5 fruit fly cellular contexts compared by ENCODE assay signal in the genomic region with DNA sequence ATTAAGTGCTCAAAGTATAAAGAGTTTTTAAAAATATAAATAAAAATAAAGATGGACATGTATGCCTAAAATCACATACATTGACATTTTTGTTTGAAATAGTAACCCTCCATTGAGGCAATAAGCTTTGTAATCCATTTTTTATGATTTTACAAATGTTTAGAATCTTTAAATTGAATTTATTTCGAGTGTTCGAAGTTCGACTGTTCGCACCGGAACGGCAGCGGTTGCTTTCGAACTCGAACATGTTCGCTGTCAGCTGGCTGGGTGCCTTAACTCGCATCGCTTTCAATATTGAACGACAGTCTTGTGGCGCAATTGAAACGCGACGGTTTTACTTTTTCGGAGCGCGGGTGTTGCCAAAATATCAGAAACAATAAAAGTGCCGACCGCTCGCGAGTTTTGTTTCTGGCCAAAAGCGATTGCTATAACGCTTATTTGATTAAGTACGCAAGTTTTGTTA.
TF ChIP-seq lines count a peak whose summit lies in the region.

A gene (plus strand): TSS at position 299 of the 463 bp plus-strand sequence.

TF ChIP-seq in whole organism, adult, 20 proteins besides CTCF, POLR2A, EP300 and RAD21 (continued from another document):
- TF ChIP-seq tj (GFP tag; optimal IDR thresholded peaks at IDR 0.05; lab: Kevin White, UChicago): peak; percentile 75
- peak; percentile 37 for TF ChIP-seq CG5204 (GFP tag; optimal IDR thresholded peaks at IDR 0.05; lab: Kevin White, UChicago)
- peak; percentile 40 for TF ChIP-seq pad (GFP tag; optimal IDR thresholded peaks at IDR 0.05; lab: Kevin White, UChicago)

TF ChIP-seq in whole organism, embryonic, 481 proteins besides CTCF, POLR2A, EP300 and RAD21 (continued from another document and continues in another):
- TF ChIP-seq ind (GFP tag; optimal IDR thresholded peaks at IDR 0.05; lab: Kevin White, UChicago): peak; percentile 50
- TF ChIP-seq D (optimal IDR thresholded peaks at IDR 0.05; lab: Kevin White, UChicago): no peak
- peak; percentile 5 for TF ChIP-seq D (GFP tag; optimal IDR thresholded peaks at IDR 0.05; lab: Kevin White, UChicago)
- TF ChIP-seq zf30C (GFP tag; optimal IDR thresholded peaks at IDR 0.05; lab: Kevin White, UChicago): no peak
- no peak for TF ChIP-seq lov (optimal IDR thresholded peaks at IDR 0.05; lab: Kevin White, UChicago)
- 0 out of 3 replicates have a peak, but pooled peaks have one; percentile 47 for TF ChIP-seq lov (GFP tag; IDR thresholded peaks at IDR 0.05; lab: Robert Waterston, UW)
- TF ChIP-seq CG12236 (GFP tag; optimal IDR thresholded peaks at IDR 0.05; lab: Kevin White, UChicago): peak; percentile 8
- no peak for TF ChIP-seq wdn (GFP tag; IDR thresholded peaks at IDR 0.05; lab: Robert Waterston, UW)
- peak; percentile 72 for TF ChIP-seq exex (tag; optimal IDR thresholded peaks at IDR 0.05; lab: Kevin White, UChicago)
- TF ChIP-seq CG10543 (GFP tag; optimal IDR thresholded peaks at IDR 0.05; lab: Kevin White, UChicago): peak; percentile 86
- peak; percentile 95 for TF ChIP-seq Med (GFP tag; lab: Kevin White, UChicago)
- peak; percentile 74 for TF ChIP-seq lbe (GFP tag; optimal IDR thresholded peaks at IDR 0.05; lab: Kevin White, UChicago)
- peak; percentile 33 for TF ChIP-seq MESR4 (GFP tag; optimal IDR thresholded peaks at IDR 0.05; lab: Kevin White, UChicago)
- no peak for TF ChIP-seq z (GFP tag; IDR thresholded peaks at IDR 0.05; lab: Robert Waterston, UW)
- peak; percentile 76 for TF ChIP-seq sug (tag; optimal IDR thresholded peaks at IDR 0.05; lab: Kevin White, UChicago)
- no peak for TF ChIP-seq CG7928 (GFP tag; optimal IDR thresholded peaks at IDR 0.05; lab: Kevin White, UChicago)
- peak; percentile 19 for TF ChIP-seq eyg (GFP tag; optimal IDR thresholded peaks at IDR 0.05; lab: Kevin White, UChicago)
- peak; percentile 18 for TF ChIP-seq CG7839 (tag; optimal IDR thresholded peaks at IDR 0.05; lab: Kevin White, UChicago)
- peak; percentile 56 for TF ChIP-seq CG8924 (tag; optimal IDR thresholded peaks at IDR 0.05; lab: Kevin White, UChicago)
- TF ChIP-seq CG10431 (GFP tag; optimal IDR thresholded peaks at IDR 0.05; lab: Kevin White, UChicago): peak; percentile 55
- no peak for TF ChIP-seq Stat92E (GFP tag; optimal IDR thresholded peaks at IDR 0.05; lab: Kevin White, UChicago)
- TF ChIP-seq seq (GFP tag; IDR thresholded peaks at IDR 0.05; lab: Robert Waterston, UW): peak; percentile 32; the same call in 1 of the 2 replicates
- peak; percentile 77 for TF ChIP-seq Meics (GFP tag; optimal IDR thresholded peaks at IDR 0.05; lab: Kevin White, UChicago)
- TF ChIP-seq CG10959 (GFP tag; IDR thresholded peaks at IDR 0.05; lab: Robert Waterston, UW): no peak
- no peak for TF ChIP-seq crol (GFP tag; IDR thresholded peaks at IDR 0.05; lab: Robert Waterston, UW)
- TF ChIP-seq CG10654 (GFP tag; optimal IDR thresholded peaks at IDR 0.05; lab: Kevin White, UChicago): peak; percentile 14
- TF ChIP-seq nau (GFP tag; optimal IDR thresholded peaks at IDR 0.05; lab: Kevin White, UChicago): peak; percentile 66
- TF ChIP-seq CG10979 (tag; optimal IDR thresholded peaks at IDR 0.05; lab: Kevin White, UChicago): peak; percentile 70
- TF ChIP-seq br (optimal IDR thresholded peaks at IDR 0.05; lab: Kevin White, UChicago): no peak
- no peak for TF ChIP-seq bab2 (GFP tag; optimal IDR thresholded peaks at IDR 0.05; lab: Kevin White, UChicago)
- no peak for TF ChIP-seq CG8478 (optimal IDR thresholded peaks at IDR 0.05; lab: Kevin White, UChicago)

TF ChIP-seq in whole organism, prepupa, 60 proteins besides CTCF, POLR2A, EP300 and RAD21 (continued from another document):
- TF ChIP-seq CG16779 (tag; optimal IDR thresholded peaks at IDR 0.05; lab: Kevin White, UChicago) (peak; percentile 57), cyc (GFP tag; optimal IDR thresholded peaks at IDR 0.05; lab: Kevin White, UChicago) (no peak), CG8319 (GFP tag; optimal IDR thresholded peaks at IDR 0.05; lab: Kevin White, UChicago) (peak; percentile 29), CG6792 (GFP tag; optimal IDR thresholded peaks at IDR 0.05; lab: Kevin White, UChicago) (peak; percentile 17), CG32006 (GFP tag; optimal IDR thresholded peaks at IDR 0.05; lab: Kevin White, UChicago) (no peak), Sox102F (GFP tag; optimal IDR thresholded peaks at IDR 0.05; lab: Kevin White, UChicago) (peak; percentile 53), Blimp-1 (GFP tag; optimal IDR thresholded peaks at IDR 0.05; lab: Kevin White, UChicago) (peak; percentile 3), Gug (GFP tag; IDR thresholded peaks at IDR 0.05; lab: Robert Waterston, UW) (no peak), topi (GFP tag; optimal IDR thresholded peaks at IDR 0.05; lab: Kevin White, UChicago) (peak; percentile 5), CG1621 (tag; optimal IDR thresholded peaks at IDR 0.05; lab: Kevin White, UChicago) (peak; percentile 15), achi (GFP tag; optimal IDR thresholded peaks at IDR 0.05; lab: Kevin White, UChicago) (peak; percentile 56), pdm3 (GFP tag; optimal IDR thresholded peaks at IDR 0.05; lab: Kevin White, UChicago) (no peak), eg (GFP tag; IDR thresholded peaks at IDR 0.05; lab: Robert Waterston, UW) (peak; percentile 73), net (GFP tag; optimal IDR thresholded peaks at IDR 0.05; lab: Kevin White, UChicago) (peak; percentile 54), fd85E (GFP tag; optimal IDR thresholded peaks at IDR 0.05; lab: Kevin White, UChicago) (no peak), CG7368 (GFP tag; optimal IDR thresholded peaks at IDR 0.05; lab: Kevin White, UChicago) (peak; percentile 20), CG6808 (GFP tag; optimal IDR thresholded peaks at IDR 0.05; lab: Kevin White, UChicago) (peak; percentile 27), CG6854 (GFP tag; optimal IDR thresholded peaks at IDR 0.05; lab: Kevin White, UChicago) (peak; percentile 80), CG8119 (GFP tag; IDR thresholded peaks at IDR 0.05; lab: Robert Waterston, UW) (peak; percentile 30; the same call in 1 of the 3 replicates), Hr39 (GFP tag; optimal IDR thresholded peaks at IDR 0.05; lab: Kevin White, UChicago) (no peak), CG6163 (GFP tag; IDR thresholded peaks at IDR 0.05; lab: Robert Waterston, UW) (peak; percentile 55; the same call in 2 of the 3 replicates), CG31627 (GFP tag; optimal IDR thresholded peaks at IDR 0.05; lab: Kevin White, UChicago) (no peak), lz (GFP tag; optimal IDR thresholded peaks at IDR 0.05; lab: Kevin White, UChicago) (peak; percentile 32), esn (GFP tag; optimal IDR thresholded peaks at IDR 0.05; lab: Kevin White, UChicago) (peak; percentile 57), CG10669 (GFP tag; optimal IDR thresholded peaks at IDR 0.05; lab: Kevin White, UChicago) (peak; percentile 25), fd59A (GFP tag; optimal IDR thresholded peaks at IDR 0.05; lab: Kevin White, UChicago) (no peak), CG15336 (GFP tag; IDR thresholded peaks at IDR 0.05; lab: Robert Waterston, UW) (peak; percentile 58; the same call in 1 of the 2 replicates), Sox15 (GFP tag; optimal IDR thresholded peaks at IDR 0.05; lab: Kevin White, UChicago) (no peak), CG10631 (GFP tag; optimal IDR thresholded peaks at IDR 0.05; lab: Kevin White, UChicago) (no peak)

TF ChIP-seq in whole organism, pupa, 21 proteins besides CTCF, POLR2A, EP300 and RAD21 (continued from another document):
- peak; percentile 86 for TF ChIP-seq Ets98B (GFP tag; IDR thresholded peaks at IDR 0.05; lab: Robert Waterston, UW)

TF ChIP-seq in whole organism, wandering third instar larva, 38 proteins besides CTCF, POLR2A, EP300 and RAD21 (continued from another document):
- no peak for TF ChIP-seq Mio (GFP tag; optimal IDR thresholded peaks at IDR 0.05; lab: Kevin White, UChicago)
- peak; percentile 8 for TF ChIP-seq fru (GFP tag; optimal IDR thresholded peaks at IDR 0.05; lab: Kevin White, UChicago)
- no peak for TF ChIP-seq Rel (GFP tag; optimal IDR thresholded peaks at IDR 0.05; lab: Kevin White, UChicago)
- TF ChIP-seq Rel (tag; optimal IDR thresholded peaks at IDR 0.05; lab: Kevin White, UChicago): peak; percentile 36
- TF ChIP-seq tai (GFP tag; optimal IDR thresholded peaks at IDR 0.05; lab: Kevin White, UChicago): no peak
- no peak for TF ChIP-seq pan (optimal IDR thresholded peaks at IDR 0.05; lab: Kevin White, UChicago)
- peak; percentile 62 for TF ChIP-seq h (GFP tag; optimal IDR thresholded peaks at IDR 0.05; lab: Kevin White, UChicago)
- TF ChIP-seq dmrt93B (GFP tag; optimal IDR thresholded peaks at IDR 0.05; lab: Kevin White, UChicago): no peak
- no peak for TF ChIP-seq Myc (optimal IDR thresholded peaks at IDR 0.05; lab: Kevin White, UChicago)
- peak; percentile 92 for TF ChIP-seq Hr83 (GFP tag; optimal IDR thresholded peaks at IDR 0.05; lab: Kevin White, UChicago; ENCODE audit: poor library complexity, severe bottlenecking)
- peak in 1 of 2 experiments; percentile 55 for TF ChIP-seq foxo (GFP tag; optimal IDR thresholded peaks at IDR 0.05; lab: Kevin White, UChicago)
- TF ChIP-seq Vsx2 (GFP tag; optimal IDR thresholded peaks at IDR 0.05; lab: Kevin White, UChicago; ENCODE audit: partially characterized antibody): peak; percentile 91
- peak; percentile 30 for TF ChIP-seq HLH106 (tag; optimal IDR thresholded peaks at IDR 0.05; lab: Kevin White, UChicago)
- TF ChIP-seq OdsH (GFP tag; optimal IDR thresholded peaks at IDR 0.05; lab: Kevin White, UChicago): peak; percentile 45
- TF ChIP-seq CG9705 (GFP tag; optimal IDR thresholded peaks at IDR 0.05; lab: Kevin White, UChicago): no peak
- TF ChIP-seq ey (GFP tag; optimal IDR thresholded peaks at IDR 0.05; lab: Kevin White, UChicago): no peak
